Worm (Caenorhabditis elegans) whole organism, young adult: Measurements from ENCODE around the gene cox-16.

Experiments used
- ZK185.1 ChIP-seq: sonication (generic microtip); optimal IDR thresholded peaks from 2 replicates; lab custom pipeline; 2016; ENCODE audit warnings: mild to moderate bottlenecking, missing genetic modification characterization, missing compliant biosample characterization; ENCODE audit not compliant: poor library complexity, severe bottlenecking
- atf-7 ChIP-seq: sonication (generic microtip); optimal IDR thresholded peaks from 2 replicates; lab custom pipeline; 2017; ENCODE audit warnings: mild to moderate bottlenecking, missing genetic modification characterization, missing compliant biosample characterization
- efl-1 ChIP-seq: fragments of 150-350 bp; optimal IDR thresholded peaks from 2 replicates; lab custom pipeline; 2014; ENCODE audit warnings: missing biosample characterization, missing genetic modification reagents, missing genetic modification characterization
- lir-1 ChIP-seq: fragments of 200-800 bp; sonication (Bioruptor generic); conservative IDR thresholded peaks from 2 replicates; pipeline ENCODE4 v1.3.6; 2022; ENCODE audit warnings: missing genetic modification reagents, missing genetic modification characterization, missing compliant biosample characterization
- sptf-2 ChIP-seq: fragments of 200-800 bp; sonication (Bioruptor generic); optimal IDR thresholded peaks from 2 replicates; lab custom pipeline; 2018; ENCODE audit warnings: mild to moderate bottlenecking, missing genetic modification characterization, missing compliant biosample characterization

DNA sequence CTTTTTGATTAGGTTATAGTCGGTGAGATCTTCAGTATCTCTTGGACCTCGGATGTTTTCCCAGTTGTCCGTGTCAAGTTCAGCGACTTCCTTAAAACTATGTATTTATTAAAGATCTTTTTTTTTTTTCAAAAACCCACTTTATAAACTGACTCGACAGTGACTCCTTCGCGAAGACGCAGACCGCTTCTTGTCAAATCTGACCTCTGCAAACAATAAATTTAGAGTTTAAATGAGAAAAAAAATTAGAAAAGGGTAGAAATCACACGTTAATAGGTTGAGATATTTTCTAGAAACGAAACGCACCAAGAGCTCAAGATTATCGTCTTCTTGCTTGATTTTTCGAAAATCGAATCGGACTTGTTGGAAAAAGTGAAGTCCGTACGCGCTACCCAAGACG lies 269 bp downstream of the cox-16 start, which contains the start of gene C24G6.8:
- no peak for TF ChIP-seq atf-7 (tag; lab: Kevin White, UChicago)
- TF ChIP-seq sptf-2 (GFP tag; lab: Kevin White, UChicago): no peak
- TF ChIP-seq lir-1: no peak
- no peak for TF ChIP-seq efl-1 (GFP tag; lab: Kevin White, UChicago)
- TF ChIP-seq ZK185.1 (tag; lab: Kevin White, UChicago): no peak
